Worm (Caenorhabditis elegans): Measurements from ENCODE around the gene ptr-20.

Gene ptr-20

DNA sequence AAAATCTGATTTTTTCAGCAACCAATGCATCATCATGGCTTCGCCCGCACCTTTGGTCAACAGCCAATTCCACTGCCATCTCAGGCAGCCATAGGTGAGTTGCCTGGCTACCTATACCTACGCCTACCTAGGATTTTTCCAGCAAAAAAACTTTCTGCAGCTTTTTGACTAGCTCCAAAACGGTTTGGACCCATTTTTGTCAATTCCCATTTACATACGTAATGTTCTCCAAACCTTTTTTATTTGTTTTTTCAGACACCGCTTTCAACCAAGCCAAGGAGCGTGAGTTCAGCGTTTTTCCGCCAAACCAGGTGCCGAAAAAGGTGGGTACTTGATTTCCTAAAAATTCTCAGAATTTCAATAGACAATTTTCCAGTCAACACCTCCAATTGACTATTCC, 14.3 kb upstream of the ptr-20 start:
- TF ChIP-seq ZK546.5 (tag; optimal IDR thresholded peaks at IDR 0.05) (no peak), ceh-16 (tag; optimal IDR thresholded peaks at IDR 0.05) (no peak), alr-1 (tag; optimal IDR thresholded peaks at IDR 0.05) (no peak), ztf-4 (tag; optimal IDR thresholded peaks at IDR 0.05) (no peak), Y55F3AM.14 (GFP tag; optimal IDR thresholded peaks at IDR 0.05) (no peak), mdl-1 (tag; optimal IDR thresholded peaks at IDR 0.05) (no peak)

DNA sequence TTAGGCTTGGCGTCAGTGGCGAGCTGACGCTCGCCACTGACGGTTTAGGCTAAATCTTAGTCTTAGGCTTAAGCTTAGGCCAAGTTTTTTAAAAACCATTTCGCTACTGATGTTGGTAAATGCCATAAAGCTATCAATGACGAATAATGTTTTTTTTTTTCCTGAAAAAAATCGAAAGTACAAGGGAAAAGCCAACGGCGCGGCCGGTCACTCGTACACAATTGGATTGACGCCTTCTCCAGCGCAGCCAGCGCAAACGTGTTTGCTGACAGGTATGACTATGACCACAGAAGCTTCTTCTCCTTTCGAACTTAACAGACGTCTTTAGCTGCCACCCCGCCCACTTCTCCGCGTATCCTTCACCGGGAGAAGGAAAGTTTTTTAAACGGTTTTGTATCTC, 12.4 kb upstream of the ptr-20 start, which contains the start of gene Y53F4B.27:
Y53F4B.27 (plus strand) TSS at position 301 of the 400 bp plus-strand sequence.
- TF ChIP-seq gmeb-1 (tag; optimal IDR thresholded peaks at IDR 0.05) (no peak), nhr-237 (tag; optimal IDR thresholded peaks at IDR 0.05) (no peak), blmp-1 (tag; optimal IDR thresholded peaks at IDR 0.05; ENCODE audit: insufficient read depth) (no peak), ztf-1 (GFP tag; conservative IDR thresholded peaks at IDR 0.05) (no peak), elt-3 (tag; optimal IDR thresholded peaks at IDR 0.05) (no peak), R02D3.7 (tag; optimal IDR thresholded peaks at IDR 0.05) (no peak), nhr-21 (tag; optimal IDR thresholded peaks at IDR 0.05) (no peak), nhr-129 (tag; optimal IDR thresholded peaks at IDR 0.05) (no peak), unc-39 (tag; optimal IDR thresholded peaks at IDR 0.05) (no peak), lin-13 (GFP tag; optimal IDR thresholded peaks at IDR 0.05) (no peak), ztf-11 (tag; optimal IDR thresholded peaks at IDR 0.05) (no peak)

ce11 chrII:15148442-15148841, 9.5 kb upstream of the ptr-20 start:
- TF ChIP-seq alr-1 (tag; optimal IDR thresholded peaks at IDR 0.05) (no peak), nhr-21 (tag; optimal IDR thresholded peaks at IDR 0.05) (no peak), nhr-23 (tag; optimal IDR thresholded peaks at IDR 0.05) (no peak), dmd-4 (tag; optimal IDR thresholded peaks at IDR 0.05) (no peak), crh-2 (tag; optimal IDR thresholded peaks at IDR 0.05) (no peak), fos-1 (tag; optimal IDR thresholded peaks at IDR 0.05) (no peak), ztf-1 (GFP tag; conservative IDR thresholded peaks at IDR 0.05) (no peak), elt-3 (tag; optimal IDR thresholded peaks at IDR 0.05) (no peak), ztf-11 (tag; optimal IDR thresholded peaks at IDR 0.05) (no peak)

DNA sequence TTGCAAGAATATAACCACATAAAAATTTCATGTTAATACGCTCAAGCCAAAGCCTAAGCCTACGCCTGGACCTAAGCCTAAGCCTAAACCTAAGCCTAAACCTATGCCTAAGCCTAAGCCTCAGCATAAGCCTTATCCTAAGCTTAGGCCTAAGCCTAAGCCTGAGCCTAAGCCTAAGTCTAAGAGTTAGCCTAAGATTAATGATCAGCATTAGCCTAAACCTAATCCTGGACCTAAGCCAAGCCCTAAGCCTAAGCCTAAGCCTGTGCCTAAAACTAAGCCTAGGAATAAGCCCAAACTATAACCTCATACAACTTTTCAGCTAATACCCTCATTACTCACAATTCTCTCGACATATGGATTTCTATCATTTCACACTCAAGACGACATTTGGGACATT, 384 bp downstream of the ptr-20 start:
- TF ChIP-seq ceh-82 (tag; optimal IDR thresholded peaks at IDR 0.05): no peak
- no peak for TF ChIP-seq ZK546.5 (tag; optimal IDR thresholded peaks at IDR 0.05)
- TF ChIP-seq nhr-12 (tag; optimal IDR thresholded peaks at IDR 0.05): no peak
- TF ChIP-seq peb-1 (tag; optimal IDR thresholded peaks at IDR 0.05): no peak
- TF ChIP-seq F13H6.1 (tag; optimal IDR thresholded peaks at IDR 0.05): no peak
- TF ChIP-seq R02D3.7 (tag; optimal IDR thresholded peaks at IDR 0.05): no peak
- TF ChIP-seq ama-1 (optimal IDR thresholded peaks at IDR 0.05): no peak
- no peak for TF ChIP-seq zag-1 (tag; optimal IDR thresholded peaks at IDR 0.05)

- no peak for TF ChIP-seq sem-4 (tag; optimal IDR thresholded peaks at IDR 0.05)
- peak; percentile 25 for TF ChIP-seq fos-1 (tag; optimal IDR thresholded peaks at IDR 0.05)
These were observed 6.5 kb downstream of the ptr-20 start, which contains the start of gene gst-26 for ce11 chrII:15164453-15164852. gst-26 (minus strand) TSS chrII:15164553.

DNA sequence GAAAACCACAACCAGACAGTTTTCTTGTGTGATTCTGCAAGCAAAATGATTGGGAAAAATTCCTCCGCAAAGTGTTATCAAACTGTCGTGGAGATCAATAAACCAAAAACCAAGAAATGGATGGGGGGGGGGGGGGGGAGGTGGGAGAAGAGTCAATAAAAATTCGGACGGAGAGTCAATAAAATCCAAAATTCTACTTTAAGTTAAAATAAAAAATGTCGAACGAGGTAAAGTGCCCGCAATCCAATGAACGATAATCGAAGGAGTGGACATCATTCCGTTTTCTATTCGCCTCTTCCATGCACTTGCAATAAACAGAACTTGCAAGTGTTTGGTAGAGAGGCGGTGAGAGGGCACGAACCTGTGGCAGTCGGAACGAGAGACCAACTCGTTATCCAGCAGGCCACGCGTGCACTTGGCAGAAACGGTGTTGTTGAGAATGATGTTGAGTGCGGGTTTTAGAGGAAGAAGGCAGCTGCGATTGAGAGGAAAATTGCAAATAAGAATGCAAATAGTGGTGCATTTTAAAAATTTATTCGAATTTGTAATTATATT, 7.8 kb downstream of the ptr-20 start, which contains the start of gene gst-27:
gst-27 (minus strand) TSS at position 51 of the 555 bp plus-strand sequence.
- TF ChIP-seq nhr-237 (tag; optimal IDR thresholded peaks at IDR 0.05) (no peak), F13H6.1 (tag; optimal IDR thresholded peaks at IDR 0.05) (peak; percentile 70), sma-9 (GFP tag; optimal IDR thresholded peaks at IDR 0.05) (peak; percentile 83), sma-9 (tag; optimal IDR thresholded peaks at IDR 0.05) (no peak), crh-2 (tag; optimal IDR thresholded peaks at IDR 0.05) (peak; percentile 92), lin-39 (tag; optimal IDR thresholded peaks at IDR 0.05) (no peak), C34F6.9 (tag; optimal IDR thresholded peaks at IDR 0.05) (peak; percentile 84), dmd-4 (tag; optimal IDR thresholded peaks at IDR 0.05) (no peak), nhr-12 (tag; optimal IDR thresholded peaks at IDR 0.05) (no peak), ztf-4 (tag; optimal IDR thresholded peaks at IDR 0.05) (peak; percentile 81), R02D3.7 (tag; optimal IDR thresholded peaks at IDR 0.05) (no peak), egl-27 (tag; optimal IDR thresholded peaks at IDR 0.05) (peak; percentile 47), gmeb-1 (tag; optimal IDR thresholded peaks at IDR 0.05) (peak; percentile 75), lin-11 (tag; optimal IDR thresholded peaks at IDR 0.05) (peak; percentile 69), sem-4 (tag; optimal IDR thresholded peaks at IDR 0.05) (peak; percentile 61), zag-1 (tag; optimal IDR thresholded peaks at IDR 0.05) (peak; percentile 65), mbf-1 (tag; optimal IDR thresholded peaks at IDR 0.05) (no peak), ZK546.5 (tag; optimal IDR thresholded peaks at IDR 0.05) (no peak), unc-39 (tag; optimal IDR thresholded peaks at IDR 0.05) (no peak), ceh-82 (tag; optimal IDR thresholded peaks at IDR 0.05) (peak; percentile 27), lsy-2 (tag; optimal IDR thresholded peaks at IDR 0.05) (peak; percentile 62 to 78), nhr-23 (tag; optimal IDR thresholded peaks at IDR 0.05) (no peak), aly-2 (tag; optimal IDR thresholded peaks at IDR 0.05) (no peak), nhr-21 (tag; optimal IDR thresholded peaks at IDR 0.05) (peak; percentile 81), nhr-6 (tag; optimal IDR thresholded peaks at IDR 0.05) (no peak), mab-5 (tag; optimal IDR thresholded peaks at IDR 0.05) (peak; percentile 72), elt-3 (tag; optimal IDR thresholded peaks at IDR 0.05) (no peak), Y55F3AM.14 (GFP tag; optimal IDR thresholded peaks at IDR 0.05) (peak; percentile 82), nhr-25 (tag; optimal IDR thresholded peaks at IDR 0.05) (peak; percentile 63), fos-1 (tag; optimal IDR thresholded peaks at IDR 0.05) (peak; percentile 85), nhr-10 (tag; optimal IDR thresholded peaks at IDR 0.05) (no peak)

Data from whole organism, L2 larva.